Worm (Caenorhabditis elegans) whole organism, L1 larva: ENCODE measurements around the gene sec-6.
A peak's percentile ranks its signal among the peaks of the same experiment; 100 is the strongest.

Experiments
- C04F5.9 ChIP-seq: sonication (generic microtip); optimal IDR thresholded peaks from 2 replicates; lab custom pipeline; 2016; ENCODE audit warnings: missing genetic modification characterization, missing compliant biosample characterization
- F16B12.6 ChIP-seq: fragments of 150-350 bp; optimal IDR thresholded peaks from 2 replicates; lab custom pipeline; 2014; ENCODE audit warnings: missing biosample characterization, missing genetic modification characterization
- Y116A8C.19 ChIP-seq: sonication (generic microtip); optimal IDR thresholded peaks from 2 replicates; lab custom pipeline; 2016; ENCODE audit warnings: missing compliant biosample characterization, missing genetic modification characterization, borderline replicate concordance
- blmp-1 ChIP-seq: fragments of 150-350 bp; optimal IDR thresholded peaks from 2 replicates; lab custom pipeline; 2014; ENCODE audit warnings: missing biosample characterization, missing genetic modification characterization
- ceh-82 ChIP-seq, 3 experiments: fragments of 150-350 bp in 1 of 3; sonication (generic microtip) in 2 of 3; optimal IDR thresholded peaks; 2 replicates each; lab custom pipeline; 2014 to 2017; ENCODE audit warnings: missing biosample characterization in 3 of 3, missing genetic modification characterization in 3 of 3
- ceh-88 ChIP-seq: fragments of 200-800 bp; sonication (Bioruptor generic); IDR thresholded peaks from 2 replicates; pipeline ENCODE4 v1.3.6; 2022; ENCODE audit warnings: missing genetic modification characterization, missing compliant biosample characterization
- ceh-90 ChIP-seq: sonication (generic microtip); optimal IDR thresholded peaks from 2 replicates; lab custom pipeline; 2016; ENCODE audit warnings: missing genetic modification characterization, missing compliant biosample characterization
- ces-1 ChIP-seq: fragments of 150-350 bp; optimal IDR thresholded peaks from 2 replicates; lab custom pipeline; 2014; ENCODE audit warnings: missing biosample characterization, missing genetic modification reagents, missing genetic modification characterization
- efl-3 ChIP-seq: fragments of 200-800 bp; sonication (Bioruptor generic); optimal IDR thresholded peaks from 2 replicates; lab custom pipeline; 2018; ENCODE audit warnings: mild to moderate bottlenecking, missing genetic modification characterization, missing compliant biosample characterization
- elt-2 ChIP-seq: sonication (generic microtip); optimal IDR thresholded peaks from 2 replicates; lab custom pipeline; 2016; ENCODE audit warnings: missing genetic modification characterization, mild to moderate bottlenecking, inconsistent platforms, missing compliant biosample characterization, missing genetic modification reagents
- elt-3 ChIP-seq, 6 experiments: fragments of 150-350 bp in 1 of 6; sonication (generic microtip); optimal IDR thresholded peaks; 2 replicates each; lab custom pipeline; 2017 to 2018; ENCODE audit warnings: missing biosample characterization in 6 of 6, missing genetic modification characterization in 6 of 6, inconsistent platforms in 1 of 6
- ets-5 ChIP-seq: fragments of 200-800 bp; sonication (Bioruptor generic); IDR thresholded peaks from 2 replicates; pipeline ENCODE4 v1.3.6; 2022; ENCODE audit warnings: missing genetic modification characterization, missing compliant biosample characterization
- fkh-4 ChIP-seq: sonication (generic microtip); optimal IDR thresholded peaks from 2 replicates; lab custom pipeline; 2016; ENCODE audit warnings: missing compliant biosample characterization, missing genetic modification characterization, borderline replicate concordance
- fkh-8 ChIP-seq: sonication (generic microtip); optimal IDR thresholded peaks from 2 replicates; lab custom pipeline; 2016; ENCODE audit warnings: mild to moderate bottlenecking, missing genetic modification characterization, missing compliant biosample characterization
- fos-1 ChIP-seq: fragments of 150-350 bp; optimal IDR thresholded peaks from 2 replicates; lab custom pipeline; 2014; ENCODE audit warnings: missing biosample characterization, missing genetic modification characterization
- grh-1 ChIP-seq: fragments of 200-800 bp; sonication (Bioruptor generic); IDR thresholded peaks from 2 replicates; pipeline ENCODE4 v1.3.6; 2022; ENCODE audit warnings: missing genetic modification reagents, missing genetic modification characterization, missing compliant biosample characterization
- hlh-17 ChIP-seq: fragments of 200-800 bp; sonication (Bioruptor generic); optimal IDR thresholded peaks from 2 replicates; lab custom pipeline; 2018; ENCODE audit warnings: missing genetic modification characterization, mild to moderate bottlenecking, missing compliant biosample characterization, moderate library complexity, borderline replicate concordance
- isw-1 ChIP-seq: fragments of 200-800 bp; sonication (Bioruptor generic); IDR thresholded peaks from 2 replicates; pipeline ENCODE4 v1.3.6; 2022; ENCODE audit warnings: missing genetic modification characterization, missing compliant biosample characterization
- lin-14 ChIP-seq: fragments of 200-800 bp; sonication (Bioruptor generic); optimal IDR thresholded peaks from 2 replicates; lab custom pipeline; 2018; ENCODE audit warnings: mild to moderate bottlenecking, missing genetic modification characterization, moderate library complexity, missing compliant biosample characterization
- lsy-2 ChIP-seq, 2 experiments: fragments of 150-350 bp; optimal IDR thresholded peaks; 2 replicates each; lab custom pipeline; 2014; ENCODE audit warnings: missing biosample characterization in 2 of 2, missing genetic modification characterization in 2 of 2
- mab-9 ChIP-seq: fragments of 200-800 bp; sonication (Bioruptor generic); IDR thresholded peaks from 2 replicates; pipeline ENCODE4 v1.3.6; 2022; ENCODE audit warnings: missing genetic modification reagents, missing genetic modification characterization, missing compliant biosample characterization
- mep-1 ChIP-seq: fragments of 150-350 bp; optimal IDR thresholded peaks from 2 replicates; lab custom pipeline; 2014; ENCODE audit warnings: missing biosample characterization, missing genetic modification characterization
- nhr-12 ChIP-seq: sonication (generic microtip); optimal IDR thresholded peaks from 2 replicates; lab custom pipeline; 2017; ENCODE audit warnings: missing biosample characterization, missing genetic modification characterization
- nhr-28 ChIP-seq: fragments of 150-350 bp; optimal IDR thresholded peaks from 2 replicates; lab custom pipeline; 2014; ENCODE audit warnings: missing biosample characterization, missing genetic modification characterization
- nhr-76 ChIP-seq: sonication (generic microtip); optimal IDR thresholded peaks from 2 replicates; lab custom pipeline; 2017; ENCODE audit warnings: missing biosample characterization, missing genetic modification characterization
- nhr-77 ChIP-seq: fragments of 150-350 bp; optimal IDR thresholded peaks from 2 replicates; lab custom pipeline; 2014; ENCODE audit warnings: missing biosample characterization, missing genetic modification characterization
- nhr-85 ChIP-seq: sonication (generic microtip); peaks from one replicate; lab custom pipeline; 2016; ENCODE audit warnings: missing genetic modification characterization, inconsistent platforms, missing compliant biosample characterization
- nhr-90 ChIP-seq: sonication (generic microtip); optimal IDR thresholded peaks from 2 replicates; lab custom pipeline; 2016; ENCODE audit warnings: mild to moderate bottlenecking, missing genetic modification characterization, missing compliant biosample characterization; ENCODE audit not compliant: poor library complexity
- sox-4 ChIP-seq: sonication (generic microtip); optimal IDR thresholded peaks from 2 replicates; lab custom pipeline; 2016; ENCODE audit warnings: missing genetic modification characterization, missing compliant biosample characterization
- swsn-7 ChIP-seq: sonication (generic microtip); optimal IDR thresholded peaks from 2 replicates; lab custom pipeline; 2016; ENCODE audit warnings: missing genetic modification characterization, missing compliant biosample characterization
- unc-30 ChIP-seq: sonication (generic microtip); optimal IDR thresholded peaks from 2 replicates; lab custom pipeline; 2017; ENCODE audit warnings: missing biosample characterization, missing genetic modification characterization
- unc-98 ChIP-seq: fragments of 200-800 bp; sonication (Bioruptor generic); IDR thresholded peaks from 2 replicates; pipeline ENCODE4 v1.3.6; 2022; ENCODE audit warnings: missing genetic modification characterization, missing compliant biosample characterization
- zip-4 ChIP-seq: fragments of 200-800 bp; sonication (Bioruptor generic); optimal IDR thresholded peaks from 2 replicates; lab custom pipeline; 2018; ENCODE audit warnings: mild to moderate bottlenecking, missing genetic modification characterization, moderate library complexity, missing compliant biosample characterization
- ztf-11 ChIP-seq, 2 experiments: sonication (generic microtip); optimal IDR thresholded peaks; 2 replicates each; lab custom pipeline; 2016 to 2017; ENCODE audit warnings: missing genetic modification characterization in 2 of 2, missing biosample characterization in 1 of 2, missing compliant biosample characterization in 1 of 2

Gene sec-6

DNA sequence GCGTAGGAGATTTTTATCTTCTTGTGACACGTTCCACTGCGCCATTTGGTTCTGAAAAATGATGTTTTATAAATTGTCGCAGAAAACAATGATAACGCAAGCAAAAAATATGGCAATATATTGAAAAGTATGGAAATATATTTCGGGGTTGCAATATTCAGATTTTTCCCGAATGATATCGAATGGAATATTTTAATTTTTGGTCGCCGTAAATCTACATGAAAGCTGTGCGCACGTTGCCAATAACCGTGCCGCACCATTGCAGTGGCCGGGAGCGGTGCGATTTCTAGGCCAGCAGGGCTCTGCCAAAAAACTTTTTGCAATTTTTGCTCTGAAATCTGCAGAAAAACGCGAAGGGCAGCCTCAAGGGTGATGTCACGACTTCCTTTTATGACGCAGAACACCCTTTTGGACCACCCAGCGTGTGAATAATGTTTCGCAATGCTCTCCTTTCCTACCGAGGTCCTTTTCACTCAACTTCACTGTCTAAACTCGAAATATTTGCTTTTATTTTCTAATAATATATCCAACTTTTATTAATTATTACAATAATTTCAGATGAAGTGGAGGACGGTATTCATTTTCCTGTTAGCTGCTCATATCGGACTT, 1.1 kb upstream of the sec-6 start, which contains the start of the genes F09E5.11 and bmy-1 (continued):
- peak; percentile 46 for TF ChIP-seq zip-4 (GFP tag; lab: Kevin White, UChicago)
- TF ChIP-seq ceh-88 (GFP tag; lab: Robert Waterston, UW), result peak; percentile 63; the same call in 1 of the 2 replicates
- TF ChIP-seq isw-1 (GFP tag; lab: Robert Waterston, UW), result peak; percentile 87
- no peak for TF ChIP-seq efl-3 (GFP tag; lab: Kevin White, UChicago)
- peak; percentile 82 for TF ChIP-seq nhr-90 (tag; lab: Kevin White, UChicago)
- TF ChIP-seq sox-4 (tag; lab: Kevin White, UChicago), result peak; percentile 66
- peak in 2 of 6 experiments; percentile 16 to 29 for TF ChIP-seq elt-3 (tag; optimal IDR thresholded peaks at IDR 0.05; lab: Kevin White, UChicago)
- TF ChIP-seq fkh-8 (tag; lab: Kevin White, UChicago), result peak; percentile 92
- peak; percentile 87 for TF ChIP-seq fkh-4 (tag; lab: Kevin White, UChicago)
- no peak for TF ChIP-seq nhr-12 (tag; lab: Kevin White, UChicago)

DNA sequence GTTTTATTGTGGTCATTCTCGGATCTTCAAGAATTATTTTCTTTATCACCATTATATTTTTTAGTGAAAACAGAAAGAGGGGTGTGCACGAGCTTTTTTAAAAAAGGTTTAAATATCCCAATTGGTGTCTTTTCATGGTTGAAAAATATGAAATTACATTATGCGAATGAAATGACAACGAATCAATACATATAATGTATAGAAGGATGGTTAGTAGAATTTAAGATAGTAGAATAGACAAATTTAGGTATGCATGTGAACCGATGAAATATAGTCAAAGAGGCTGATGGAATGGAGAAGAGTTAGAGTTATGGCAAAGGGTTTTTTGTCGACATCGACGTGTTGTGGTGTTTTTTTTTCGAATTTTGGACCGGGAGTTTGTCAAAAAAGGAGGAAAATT, 5.2 kb downstream of the sec-6 start:
- TF ChIP-seq ets-5 (GFP tag; lab: Robert Waterston, UW) (no peak), ceh-90 (tag; lab: Kevin White, UChicago) (no peak), nhr-76 (tag; lab: Kevin White, UChicago) (no peak), F16B12.6 (tag; lab: Kevin White, UChicago) (no peak), elt-2 (tag; lab: Kevin White, UChicago) (no peak), Y116A8C.19 (tag; lab: Kevin White, UChicago) (no peak), C04F5.9 (tag; lab: Kevin White, UChicago) (no peak), fos-1 (tag; lab: Kevin White, UChicago) (no peak), ztf-11 (tag; optimal IDR thresholded peaks at IDR 0.05; lab: Kevin White, UChicago) (no peak), grh-1 (GFP tag; lab: Robert Waterston, UW) (no peak), ceh-82 (tag; optimal IDR thresholded peaks at IDR 0.05; lab: Kevin White, UChicago) (no peak), lsy-2 (tag; optimal IDR thresholded peaks at IDR 0.05; lab: Kevin White, UChicago) (no peak), blmp-1 (tag; lab: Kevin White, UChicago) (no peak), efl-3 (GFP tag; lab: Kevin White, UChicago) (no peak)

DNA sequence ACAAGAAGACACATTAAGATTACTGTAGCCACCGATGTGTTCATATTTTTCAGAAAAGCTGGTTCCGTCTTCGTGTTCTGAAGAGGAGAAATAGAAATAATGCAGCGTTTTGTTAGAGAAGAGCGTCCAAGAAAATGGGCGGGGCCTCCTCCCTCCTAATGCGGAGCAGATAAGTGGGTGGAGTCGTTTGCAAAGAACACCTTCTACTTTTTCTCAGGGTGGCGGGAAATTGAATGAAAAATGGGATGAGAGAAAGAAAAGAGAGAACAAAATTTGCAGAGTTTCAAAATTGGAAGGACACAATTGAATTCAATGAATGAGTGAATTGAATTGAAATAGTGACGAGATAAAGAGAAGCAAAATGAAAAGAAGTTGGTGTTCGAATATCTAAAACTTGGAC, 6.3 kb downstream of the sec-6 start, which contains the start of gene F09E5.16:
Gene F09E5.16, minus strand, starts transcription at position 101 of the 400 bp plus-strand sequence.
- TF ChIP-seq lin-14 (GFP tag; lab: Kevin White, UChicago) (peak; percentile 9), ceh-88 (GFP tag; lab: Robert Waterston, UW) (no peak)

DNA sequence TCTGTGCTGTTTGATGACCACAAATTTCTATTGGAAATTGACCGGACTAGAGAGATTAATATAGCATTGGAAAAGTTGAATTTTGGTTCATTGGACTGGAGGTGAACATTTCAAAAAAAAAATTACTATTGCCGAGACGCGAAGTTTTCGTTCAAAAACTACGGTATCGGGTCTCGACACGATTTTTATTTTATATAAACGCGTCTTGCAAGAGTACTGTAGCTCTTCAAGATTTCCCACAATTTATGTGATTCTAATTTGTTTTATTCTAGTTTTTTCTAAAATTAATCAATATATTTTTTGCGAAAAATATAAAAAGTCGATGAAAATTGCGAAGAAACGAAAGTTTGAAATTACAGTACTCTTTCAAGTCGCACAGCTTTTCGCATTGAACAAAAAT, 11.3 kb downstream of the sec-6 start, which contains the start of gene F09E5.12:
Gene F09E5.12, minus strand, starts transcription at position 101 of the 400 bp plus-strand sequence.
- TF ChIP-seq nhr-77 (tag; lab: Kevin White, UChicago) (no peak), nhr-85 (no peak), mab-9 (GFP tag; lab: Robert Waterston, UW) (no peak), unc-30 (tag; lab: Kevin White, UChicago) (no peak), grh-1 (GFP tag; lab: Robert Waterston, UW) (no peak), nhr-12 (tag; lab: Kevin White, UChicago) (no peak), zip-4 (GFP tag; lab: Kevin White, UChicago) (no peak), nhr-28 (tag; lab: Kevin White, UChicago) (no peak), unc-98 (GFP tag; lab: Robert Waterston, UW) (no peak), hlh-17 (GFP tag; lab: Kevin White, UChicago) (no peak), mep-1 (tag; lab: Kevin White, UChicago) (no peak), swsn-7 (tag; lab: Kevin White, UChicago) (no peak), ces-1 (no peak)
